Worm (Caenorhabditis elegans) whole organism, early embryonic: Measurements from ENCODE around the gene ivns-1.

Source experiments
- ama-1 ChIP-seq: fragments of 150-350 bp; optimal IDR thresholded peaks from 2 replicates; lab custom pipeline; 2014
- ceh-36 ChIP-seq: sonication (generic microtip); optimal IDR thresholded peaks from 2 replicates; lab custom pipeline; 2016; ENCODE audit warnings: missing genetic modification characterization, inconsistent platforms, missing compliant biosample characterization
- hmbx-1 ChIP-seq: sonication (generic microtip); optimal IDR thresholded peaks from 2 replicates; lab custom pipeline; 2016; ENCODE audit warnings: mild to moderate bottlenecking, missing genetic modification characterization, missing compliant biosample characterization

DNA sequence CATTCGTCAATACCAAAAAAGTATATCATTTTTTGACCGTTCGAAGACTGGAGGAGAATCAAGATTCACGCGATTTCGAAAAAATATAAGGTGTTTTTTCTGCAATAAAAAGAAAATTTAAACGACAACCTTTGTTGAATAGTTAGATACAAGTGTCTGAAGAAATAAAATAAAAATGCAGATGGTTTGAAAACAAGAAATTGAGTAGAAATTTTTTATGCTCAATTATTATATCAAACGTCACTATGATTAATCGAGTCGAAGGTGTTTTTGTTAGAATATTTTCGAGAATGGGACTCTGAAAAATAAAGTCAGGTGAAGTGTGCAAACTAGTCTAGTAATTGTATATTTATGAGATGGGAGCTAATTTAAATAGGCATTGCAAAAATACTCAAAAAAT is 6.3 kb upstream of the ivns-1 start, which contains the start of gene R09A8.5:
- TF ChIP-seq ceh-36 (no peak), ama-1 (no peak), hmbx-1 (no peak)
